Worm (Caenorhabditis elegans): ENCODE data around the gene hel-1.

ce11 chrII:8325002-8325539 is 3.6 kb downstream of the hel-1 start, which contains the start of the genes ran-3 and C26D10.3:
- TF ChIP-seq isw-1 (GFP tag; IDR thresholded peaks at IDR 0.05) (no peak), pqm-1 (tag; optimal IDR thresholded peaks at IDR 0.05) (no peak), hlh-4 (tag; optimal IDR thresholded peaks at IDR 0.05) (no peak), aly-2 (tag; optimal IDR thresholded peaks at IDR 0.05) (no peak), tlp-1 (tag; optimal IDR thresholded peaks at IDR 0.05) (no peak), fkh-10 (GFP tag; optimal IDR thresholded peaks at IDR 0.05) (no peak), ama-1 (optimal IDR thresholded peaks at IDR 0.05) (no peak), egl-27 (tag; optimal IDR thresholded peaks at IDR 0.05) (no peak), nhr-11 (tag; optimal IDR thresholded peaks at IDR 0.05) (no peak), zag-1 (tag; optimal IDR thresholded peaks at IDR 0.05) (no peak)
